Worm (Caenorhabditis elegans) whole organism, dauer: ENCODE results near the gene ZK616.2.

Source experiments
- unc-62 ChIP-seq: sonication (generic microtip); optimal IDR thresholded peaks from 2 replicates; lab custom pipeline; 2017; ENCODE audit warnings: missing biosample characterization, missing genetic modification reagents, missing genetic modification characterization

The ZK616.2 gene

ce11 chrIV:5419122-5419521 lies 21.5 kb downstream of the ZK616.2 start, which contains the start of gene ehn-3:
ehn-3 (minus strand) TSS chrIV:5419222.
- no peak for TF ChIP-seq unc-62 (GFP tag; lab: Kevin White, UChicago)

ce11 chrIV:5438705-5439104 lies 41.1 kb downstream of the ZK616.2 start, which contains the start of gene mgl-3:
mgl-3 (plus strand) TSS chrIV:5439005.
- TF ChIP-seq unc-62 (GFP tag; lab: Kevin White, UChicago) = no peak
